Worm (Caenorhabditis elegans): ENCODE measurements around the gene oac-15.

DNA sequence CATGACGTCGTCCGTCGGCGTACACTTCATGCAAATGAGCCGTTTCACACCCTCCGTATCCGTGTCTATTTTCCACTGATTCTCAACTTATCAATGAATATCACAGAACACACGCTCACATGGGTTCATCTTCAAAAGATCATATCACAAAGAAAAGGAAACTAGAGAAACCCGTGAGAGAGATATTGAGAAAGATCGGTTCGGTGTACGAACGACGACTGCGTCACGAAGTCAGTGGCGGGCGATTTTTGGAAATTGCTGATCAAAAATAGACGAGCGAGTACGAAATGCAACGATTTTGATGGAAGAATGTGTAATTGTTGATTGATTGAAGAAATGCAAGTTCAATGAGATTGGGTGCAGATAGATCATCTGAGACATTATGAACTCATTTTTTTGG lies 3.6 kb upstream of the oac-15 start:
- TF ChIP-seq hmbx-1 (tag; optimal IDR thresholded peaks at IDR 0.05) (no peak), ama-1 (optimal IDR thresholded peaks at IDR 0.05) (no peak)

All from whole organism, early embryonic.